Fruit fly (Drosophila melanogaster) whole organism, prepupa: ENCODE results near the gene T48.

Experiments used
- Blimp-1 ChIP-seq: fragments of 200-800 bp; sonication (Bioruptor generic); optimal IDR thresholded peaks from 3 replicates; lab custom pipeline; 2017; ENCODE audit warnings: missing biosample characterization, missing genetic modification characterization, mild to moderate bottlenecking, moderate library complexity, missing genetic modification reagents
- CG10631 ChIP-seq: fragments of 200-800 bp; sonication (Bioruptor generic); optimal IDR thresholded peaks from 2 replicates; lab custom pipeline; 2016; ENCODE audit warnings: missing biosample characterization, missing genetic modification characterization
- CG11294 ChIP-seq: fragments of 200-800 bp; sonication (Bioruptor generic); IDR thresholded peaks from 2 replicates; pipeline ENCODE4 v1.3.6; 2022; ENCODE audit warnings: missing biosample characterization, missing genetic modification characterization
- CG11762 ChIP-seq: fragments of 200-800 bp; sonication (Bioruptor generic); optimal IDR thresholded peaks from 3 replicates; lab custom pipeline; 2016; ENCODE audit warnings: missing biosample characterization, missing genetic modification characterization; ENCODE audit not compliant: insufficient read depth
- CG11902 ChIP-seq: fragments of 200-800 bp; sonication (Bioruptor generic); optimal IDR thresholded peaks from 3 replicates; lab custom pipeline; 2016; ENCODE audit warnings: missing biosample characterization, missing genetic modification characterization
- CG15336 ChIP-seq: fragments of 200-800 bp; sonication (Bioruptor generic); IDR thresholded peaks from 2 replicates; pipeline ENCODE4 v1.3.6; 2022; ENCODE audit warnings: missing biosample characterization, missing genetic modification characterization
- CG1621 ChIP-seq: fragments of 200-800 bp; sonication (Bioruptor generic); optimal IDR thresholded peaks from 3 replicates; lab custom pipeline; 2018; ENCODE audit warnings: missing biosample characterization, mild to moderate bottlenecking, missing genetic modification characterization
- CG3032 ChIP-seq: fragments of 200-800 bp; optimal IDR thresholded peaks from 2 replicates; lab custom pipeline; 2019; ENCODE audit warnings: missing biosample characterization, mild to moderate bottlenecking, missing genetic modification characterization, moderate library complexity
- CG31627 ChIP-seq: fragments of 200-800 bp; sonication (Bioruptor generic); optimal IDR thresholded peaks from 3 replicates; lab custom pipeline; 2016; ENCODE audit warnings: missing biosample characterization, missing genetic modification characterization
- CG32006 ChIP-seq: fragments of 200-800 bp; sonication (Bioruptor generic); optimal IDR thresholded peaks from 3 replicates; lab custom pipeline; 2017; ENCODE audit warnings: missing biosample characterization, mild to moderate bottlenecking, missing genetic modification characterization
- CG34406 ChIP-seq: fragments of 200-800 bp; sonication (Bioruptor generic); optimal IDR thresholded peaks from 3 replicates; lab custom pipeline; 2016; ENCODE audit warnings: missing biosample characterization, missing genetic modification characterization
- CG3919 ChIP-seq: fragments of 200-800 bp; sonication (Bioruptor generic); optimal IDR thresholded peaks from 3 replicates; lab custom pipeline; 2016; ENCODE audit warnings: missing biosample characterization, missing genetic modification characterization
- CG4318 ChIP-seq: fragments of 200-800 bp; sonication (Bioruptor generic); optimal IDR thresholded peaks from 3 replicates; lab custom pipeline; 2017; ENCODE audit warnings: missing biosample characterization, mild to moderate bottlenecking, missing genetic modification characterization
- CG6163 ChIP-seq: fragments of 200-800 bp; sonication (Bioruptor generic); IDR thresholded peaks from 3 replicates; pipeline ENCODE4 v1.3.6; 2022; ENCODE audit warnings: missing biosample characterization, missing genetic modification characterization
- CG6792 ChIP-seq: fragments of 200-800 bp; sonication (Bioruptor generic); optimal IDR thresholded peaks from 3 replicates; lab custom pipeline; 2016; ENCODE audit warnings: missing biosample characterization, missing genetic modification characterization
- CG6808 ChIP-seq: fragments of 200-800 bp; sonication (Bioruptor generic); optimal IDR thresholded peaks from 3 replicates; lab custom pipeline; 2017; ENCODE audit warnings: missing biosample characterization, missing genetic modification characterization, mild to moderate bottlenecking, moderate library complexity, missing genetic modification reagents
- CG7368 ChIP-seq: fragments of 200-800 bp; sonication (Bioruptor generic); optimal IDR thresholded peaks from 3 replicates; lab custom pipeline; 2016; ENCODE audit warnings: missing biosample characterization, missing genetic modification characterization
- CG8319 ChIP-seq: fragments of 200-800 bp; sonication (Bioruptor generic); optimal IDR thresholded peaks from 3 replicates; lab custom pipeline; 2016; ENCODE audit warnings: missing biosample characterization, missing genetic modification characterization
- CG8632 ChIP-seq: fragments of 200-800 bp; sonication (Bioruptor generic); optimal IDR thresholded peaks from 3 replicates; lab custom pipeline; 2016; ENCODE audit warnings: missing biosample characterization, missing genetic modification characterization
- CG9139 ChIP-seq: fragments of 200-800 bp; sonication (Bioruptor generic); optimal IDR thresholded peaks from 3 replicates; lab custom pipeline; 2017; ENCODE audit warnings: missing biosample characterization, mild to moderate bottlenecking, missing genetic modification characterization
- Eip78C ChIP-seq: fragments of 200-800 bp; sonication (Bioruptor generic); peaks from one replicate; lab custom pipeline; 2016; ENCODE audit warnings: missing biosample characterization, missing genetic modification characterization
- Ets21C ChIP-seq: fragments of 200-800 bp; sonication (Bioruptor generic); optimal IDR thresholded peaks from 3 replicates; lab custom pipeline; 2016; ENCODE audit warnings: missing biosample characterization, missing genetic modification characterization
- Ets96B ChIP-seq: fragments of 200-800 bp; optimal IDR thresholded peaks from 2 replicates; lab custom pipeline; 2019; ENCODE audit warnings: missing biosample characterization, mild to moderate bottlenecking, missing genetic modification characterization, moderate library complexity
- Gug ChIP-seq: fragments of 200-800 bp; sonication (Bioruptor generic); IDR thresholded peaks from 2 replicates; pipeline ENCODE4 v1.3.6; 2022; ENCODE audit warnings: missing biosample characterization, missing genetic modification characterization
- Hr38 ChIP-seq: sonication (Bioruptor generic); optimal IDR thresholded peaks from 2 replicates; lab custom pipeline; 2016; ENCODE audit warnings: missing biosample characterization, missing genetic modification characterization
- Hr39 ChIP-seq: fragments of 200-800 bp; sonication (Bioruptor generic); optimal IDR thresholded peaks from 2 replicates; lab custom pipeline; 2016; ENCODE audit warnings: missing biosample characterization, missing genetic modification characterization
- Lpt ChIP-seq: fragments of 200-800 bp; sonication (Bioruptor generic); optimal IDR thresholded peaks from 3 replicates; lab custom pipeline; 2016; ENCODE audit warnings: missing biosample characterization, missing genetic modification characterization
- Met ChIP-seq: fragments of 200-800 bp; sonication (Bioruptor generic); optimal IDR thresholded peaks from 3 replicates; lab custom pipeline; 2016; ENCODE audit warnings: missing biosample characterization, missing genetic modification characterization
- OdsH ChIP-seq: fragments of 200-800 bp; sonication (Bioruptor generic); optimal IDR thresholded peaks from 3 replicates; lab custom pipeline; 2016; ENCODE audit warnings: missing biosample characterization, missing genetic modification characterization
- Smox ChIP-seq: fragments of 200-800 bp; sonication (Bioruptor generic); optimal IDR thresholded peaks from 3 replicates; lab custom pipeline; 2016; ENCODE audit warnings: missing biosample characterization, missing genetic modification characterization
- Sox102F ChIP-seq: fragments of 200-800 bp; sonication (Bioruptor generic); optimal IDR thresholded peaks from 2 replicates; lab custom pipeline; 2016; ENCODE audit warnings: missing biosample characterization, mild to moderate bottlenecking, missing genetic modification characterization
- acj6 ChIP-seq: fragments of 200-800 bp; sonication (Bioruptor generic); optimal IDR thresholded peaks from 3 replicates; lab custom pipeline; 2016; ENCODE audit warnings: missing biosample characterization, missing genetic modification characterization
- dac ChIP-seq: fragments of 200-800 bp; sonication (Bioruptor generic); optimal IDR thresholded peaks from 2 replicates; lab custom pipeline; 2017; ENCODE audit warnings: missing biosample characterization, mild to moderate bottlenecking, missing genetic modification characterization
- dsx ChIP-seq: fragments of 200-800 bp; optimal IDR thresholded peaks from 3 replicates; lab custom pipeline; 2019; ENCODE audit warnings: missing biosample characterization, mild to moderate bottlenecking, missing genetic modification characterization, moderate library complexity; ENCODE audit not compliant: poor library complexity, severe bottlenecking
- esn ChIP-seq: fragments of 200-800 bp; sonication (Bioruptor generic); optimal IDR thresholded peaks from 2 replicates; lab custom pipeline; 2016; ENCODE audit warnings: missing biosample characterization, mild to moderate bottlenecking, missing genetic modification characterization, moderate library complexity
- fd85E ChIP-seq: fragments of 200-800 bp; sonication (Bioruptor generic); optimal IDR thresholded peaks from 3 replicates; lab custom pipeline; 2016; ENCODE audit warnings: missing biosample characterization, missing genetic modification characterization
- fkh ChIP-seq: fragments of 200-800 bp; sonication (Bioruptor generic); optimal IDR thresholded peaks from 3 replicates; lab custom pipeline; 2017; ENCODE audit warnings: missing biosample characterization, mild to moderate bottlenecking, missing genetic modification characterization, moderate library complexity
- lz ChIP-seq: fragments of 200-800 bp; sonication (Bioruptor generic); optimal IDR thresholded peaks from 3 replicates; lab custom pipeline; 2016; ENCODE audit warnings: missing biosample characterization, missing genetic modification characterization
- pdm3 ChIP-seq: fragments of 200-800 bp; sonication (Bioruptor generic); optimal IDR thresholded peaks from 3 replicates; lab custom pipeline; 2016; ENCODE audit warnings: missing biosample characterization, missing genetic modification characterization
- spab ChIP-seq: fragments of 200-800 bp; sonication (Bioruptor generic); optimal IDR thresholded peaks from 2 replicates; lab custom pipeline; 2017; ENCODE audit warnings: missing biosample characterization, mild to moderate bottlenecking, missing genetic modification characterization, missing genetic modification reagents
- ss ChIP-seq, 2 experiments: fragments of 200-800 bp; sonication (Bioruptor generic); optimal IDR thresholded peaks; 2 replicates in 1 of 2; 3 replicates in 1 of 2; lab custom pipeline; 2017 to 2018; ENCODE audit warnings: mild to moderate bottlenecking in 2 of 2, missing biosample characterization in 2 of 2, missing genetic modification characterization in 2 of 2, moderate library complexity in 1 of 2
- svp ChIP-seq: fragments of 200-800 bp; sonication (Bioruptor generic); peaks from one replicate; lab custom pipeline; 2016; ENCODE audit warnings: missing biosample characterization, missing genetic modification characterization
- topi ChIP-seq: fragments of 200-800 bp; sonication (Bioruptor generic); optimal IDR thresholded peaks from 3 replicates; lab custom pipeline; 2016; ENCODE audit warnings: missing biosample characterization, missing genetic modification characterization

Gene T48

DNA sequence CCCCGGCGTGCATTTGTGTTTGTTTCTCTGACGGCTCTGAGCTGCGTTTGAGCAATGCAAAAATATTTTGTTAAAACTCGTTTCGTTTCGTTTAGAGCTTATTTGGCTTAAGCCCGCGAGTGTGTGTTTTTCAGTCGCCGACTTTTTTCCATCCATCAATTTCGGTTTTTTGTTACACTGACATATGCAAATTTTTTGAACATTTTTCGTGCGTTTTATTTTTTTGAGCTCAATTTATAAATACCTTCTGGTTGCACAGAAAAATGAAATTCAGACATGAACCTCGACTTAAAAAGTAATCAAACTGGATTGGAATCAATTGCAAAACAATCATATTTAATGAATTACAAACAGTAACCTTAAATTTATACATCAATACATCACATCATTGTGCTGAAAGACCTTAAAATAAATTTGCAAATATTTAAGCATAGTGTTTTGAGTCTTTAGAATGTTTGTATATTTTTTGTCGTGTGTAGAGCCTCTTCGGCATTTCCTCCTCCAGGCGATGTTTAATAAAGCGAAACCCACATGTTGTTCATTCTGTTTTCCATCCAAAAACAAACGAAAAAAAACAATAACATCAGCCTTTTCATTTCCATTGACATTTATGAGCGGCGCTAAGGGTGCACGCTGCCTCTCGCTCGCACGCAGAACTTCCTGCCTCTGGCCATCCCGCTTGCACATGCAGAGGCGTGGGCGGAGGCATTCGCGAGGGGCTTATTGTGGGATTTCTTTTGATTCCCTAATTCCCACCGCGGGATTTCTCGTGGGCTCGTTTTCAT is 888 bp downstream of the T48 start:
- TF ChIP-seq CG8319 (GFP tag; lab: Kevin White, UChicago) (no peak), CG3032 (no peak), CG7368 (GFP tag; lab: Kevin White, UChicago) (no peak), CG4318 (GFP tag; lab: Kevin White, UChicago) (no peak), dsx (GFP tag; lab: Kevin White, UChicago) (no peak), CG32006 (GFP tag; lab: Kevin White, UChicago) (peak; percentile 8), Blimp-1 (GFP tag; lab: Kevin White, UChicago) (no peak), OdsH (GFP tag; lab: Kevin White, UChicago) (peak; percentile 7), Ets21C (GFP tag; lab: Kevin White, UChicago) (no peak), acj6 (GFP tag; lab: Kevin White, UChicago) (no peak), CG9139 (GFP tag; lab: Kevin White, UChicago) (no peak), Gug (GFP tag; lab: Robert Waterston, UW) (no peak), topi (GFP tag; lab: Kevin White, UChicago) (peak; percentile 39), Met (GFP tag; lab: Kevin White, UChicago) (peak; percentile 44), CG8632 (no peak), CG10631 (no peak), Sox102F (peak; percentile 44), Eip78C (peak; percentile 84), CG11294 (GFP tag; lab: Robert Waterston, UW) (no peak), CG31627 (peak; percentile 0), CG6163 (GFP tag; lab: Robert Waterston, UW) (no peak), esn (peak; percentile 44), Hr39 (GFP tag; lab: Kevin White, UChicago) (peak; percentile 21), CG3919 (GFP tag; lab: Kevin White, UChicago) (peak; percentile 22), dac (GFP tag; lab: Kevin White, UChicago) (no peak), Smox (GFP tag; lab: Kevin White, UChicago) (peak; percentile 21), svp (GFP tag; lab: Kevin White, UChicago) (peak; percentile 76), pdm3 (no peak), Ets96B (tag; lab: Kevin White, UChicago) (no peak), Hr38 (GFP tag; lab: Kevin White, UChicago) (no peak), fd85E (GFP tag; lab: Kevin White, UChicago) (no peak), Lpt (no peak)

dm6 chr3R:26883015-26883292 is 1.4 kb downstream of the T48 start:
- TF ChIP-seq CG9139 (GFP tag; lab: Kevin White, UChicago) = no peak

- no peak for TF ChIP-seq CG11902 (GFP tag; lab: Kevin White, UChicago)
- TF ChIP-seq Blimp-1 (GFP tag; lab: Kevin White, UChicago) = peak; percentile 72
Observed at dm6 chr3R:26885192-26885591, 3.7 kb downstream of the T48 start.

- TF ChIP-seq fkh = peak; percentile 71
- peak; percentile 83 for TF ChIP-seq dsx (GFP tag; lab: Kevin White, UChicago)
- TF ChIP-seq CG34406 (GFP tag; lab: Kevin White, UChicago) = peak; percentile 65
- peak; percentile 87 for TF ChIP-seq CG15336 (GFP tag; lab: Robert Waterston, UW)
- peak; percentile 40; the same call in 1 of the 2 replicates for TF ChIP-seq CG11294 (GFP tag; lab: Robert Waterston, UW)
- TF ChIP-seq spab (GFP tag; lab: Kevin White, UChicago) = peak; percentile 83
- peak; percentile 59 for TF ChIP-seq CG8632
- TF ChIP-seq lz = peak; percentile 42
- TF ChIP-seq CG10631 = peak; percentile 84
- peak; percentile 88 for TF ChIP-seq CG6808 (GFP tag; lab: Kevin White, UChicago)
- peak; percentile 64 for TF ChIP-seq CG6792 (GFP tag; lab: Kevin White, UChicago)
- peak; percentile 84 for TF ChIP-seq CG6163 (GFP tag; lab: Robert Waterston, UW)
- TF ChIP-seq CG32006 (GFP tag; lab: Kevin White, UChicago) = peak; percentile 83
- peak; percentile 50 for TF ChIP-seq CG11762
- TF ChIP-seq fd85E (GFP tag; lab: Kevin White, UChicago) = no peak
- TF ChIP-seq CG31627 = peak; percentile 50
- TF ChIP-seq esn = peak; percentile 63
- peak; percentile 27 for TF ChIP-seq topi (GFP tag; lab: Kevin White, UChicago)
- peak; percentile 52 for TF ChIP-seq svp (GFP tag; lab: Kevin White, UChicago)
- peak; percentile 67 for TF ChIP-seq CG1621 (tag; lab: Kevin White, UChicago)
- no peak for TF ChIP-seq Ets21C (GFP tag; lab: Kevin White, UChicago)
- peak; percentile 71 to 76 for TF ChIP-seq ss (GFP tag; optimal IDR thresholded peaks at IDR 0.05; lab: Kevin White, UChicago)
- TF ChIP-seq Met (GFP tag; lab: Kevin White, UChicago) = peak; percentile 41
- TF ChIP-seq CG3032 = peak; percentile 76
- peak; percentile 36 for TF ChIP-seq dac (GFP tag; lab: Kevin White, UChicago)
Observed at dm6 chr3R:26886283-26886689, 4.8 kb downstream of the T48 start.
